Worm (Caenorhabditis elegans) whole organism, L2 larva: Measurements from ENCODE around the gene F22E12.1.

ENCODE experiments used
- ZK546.5 ChIP-seq: sonication (generic microtip); optimal IDR thresholded peaks from 2 replicates; lab custom pipeline; 2017; ENCODE audit warnings: missing biosample characterization, missing genetic modification characterization
- lin-13 ChIP-seq: fragments of 150-350 bp; optimal IDR thresholded peaks from 2 replicates; lab custom pipeline; 2014; ENCODE audit warnings: missing biosample characterization, missing genetic modification reagents, missing genetic modification characterization
- nhr-77 ChIP-seq: fragments of 150-350 bp; optimal IDR thresholded peaks from 2 replicates; lab custom pipeline; 2014; ENCODE audit warnings: missing biosample characterization, missing genetic modification characterization

- TF ChIP-seq lin-13 (peak; percentile 89), ZK546.5 (tag; lab: Kevin White, UChicago) (peak; percentile 12), nhr-77 (tag; lab: Kevin White, UChicago) (peak; percentile 70)
Measured at ce11 chrV:10466607-10467092, 9.5 kb upstream of the F22E12.1 start.
